Worm (Caenorhabditis elegans): Measurements from ENCODE around the gene ncx-7.

ce11 chrIII:9713182-9713581 lies 6.9 kb downstream of the ncx-7 start:
- TF ChIP-seq gei-17 (GFP tag; optimal IDR thresholded peaks at IDR 0.05) (no peak), B0019.2 (GFP tag; conservative IDR thresholded peaks at IDR 0.05) (no peak), dox-1 (GFP tag; IDR thresholded peaks at IDR 0.05) (no peak), F37B4.10 (GFP tag; IDR thresholded peaks at IDR 0.05) (no peak), ceh-100 (GFP tag; IDR thresholded peaks at IDR 0.05) (no peak), Y53F4B.3 (GFP tag; IDR thresholded peaks at IDR 0.05) (no peak), efl-1 (GFP tag; optimal IDR thresholded peaks at IDR 0.05) (no peak), zim-3 (tag; optimal IDR thresholded peaks at IDR 0.05) (no peak), F23B12.7 (tag; optimal IDR thresholded peaks at IDR 0.05; ENCODE audit: insufficient read depth) (no peak), snpc-1.3 (tag; optimal IDR thresholded peaks at IDR 0.05; ENCODE audit: insufficient read depth) (no peak)

All from whole organism, young adult.